Fruit fly (Drosophila melanogaster) whole organism: ENCODE measurements around the gene CG17560.

Source experiments
- CG8478 ChIP-seq: fragments of >200 bp; optimal IDR thresholded peaks from 2 replicates; lab custom pipeline; 2018; ENCODE audit warnings: inconsistent platforms
- Dll ChIP-seq: fragments of >200 bp; optimal IDR thresholded peaks from 2 replicates; lab custom pipeline; 2017
- EcR ChIP-seq, 2 experiments: fragments of >200 bp; optimal IDR thresholded peaks; 2 replicates each; lab custom pipeline; 2017; ENCODE audit warnings: missing biosample characterization in 2 of 2, missing genetic modification characterization in 2 of 2, missing genetic modification reagents in 2 of 2
- pan ChIP-seq: fragments of >200 bp; optimal IDR thresholded peaks from 2 replicates; lab custom pipeline; 2017
- psq ChIP-seq: fragments of >200 bp; optimal IDR thresholded peaks from 2 replicates; lab custom pipeline; 2017
- usp ChIP-seq: fragments of >200 bp; optimal IDR thresholded peaks from 2 replicates; lab custom pipeline; 2017; ENCODE audit warnings: missing biosample characterization, missing genetic modification characterization, mixed read lengths

CG17560 gene

DNA sequence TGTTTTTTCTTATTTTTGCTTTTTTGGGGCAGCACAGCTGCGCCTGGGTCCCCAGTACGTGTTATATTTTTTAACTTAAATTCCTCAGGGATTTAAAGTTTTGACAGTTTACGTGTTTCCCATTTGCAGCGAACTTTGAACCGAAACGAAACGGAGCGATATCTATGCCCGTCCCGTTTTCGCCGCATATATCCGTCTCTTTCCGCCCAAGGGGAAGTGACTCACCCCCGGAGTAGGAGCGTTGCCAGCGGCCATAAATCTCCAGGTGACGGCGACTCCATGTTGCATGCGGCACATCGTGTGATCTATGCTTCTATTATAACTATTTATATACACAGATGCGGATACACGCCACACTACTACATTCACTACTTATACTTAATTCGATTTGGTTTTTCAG is 43.9 kb downstream of the CG17560 start:
- TF ChIP-seq usp (GFP tag; lab: Kevin White, UChicago) (no peak), CG8478 (lab: Kevin White, UChicago) (no peak), psq (no peak), pan (no peak), Dll (lab: Kevin White, UChicago) (no peak), EcR (GFP tag; optimal IDR thresholded peaks at IDR 0.05; lab: Kevin White, UChicago) (no peak)

DNA sequence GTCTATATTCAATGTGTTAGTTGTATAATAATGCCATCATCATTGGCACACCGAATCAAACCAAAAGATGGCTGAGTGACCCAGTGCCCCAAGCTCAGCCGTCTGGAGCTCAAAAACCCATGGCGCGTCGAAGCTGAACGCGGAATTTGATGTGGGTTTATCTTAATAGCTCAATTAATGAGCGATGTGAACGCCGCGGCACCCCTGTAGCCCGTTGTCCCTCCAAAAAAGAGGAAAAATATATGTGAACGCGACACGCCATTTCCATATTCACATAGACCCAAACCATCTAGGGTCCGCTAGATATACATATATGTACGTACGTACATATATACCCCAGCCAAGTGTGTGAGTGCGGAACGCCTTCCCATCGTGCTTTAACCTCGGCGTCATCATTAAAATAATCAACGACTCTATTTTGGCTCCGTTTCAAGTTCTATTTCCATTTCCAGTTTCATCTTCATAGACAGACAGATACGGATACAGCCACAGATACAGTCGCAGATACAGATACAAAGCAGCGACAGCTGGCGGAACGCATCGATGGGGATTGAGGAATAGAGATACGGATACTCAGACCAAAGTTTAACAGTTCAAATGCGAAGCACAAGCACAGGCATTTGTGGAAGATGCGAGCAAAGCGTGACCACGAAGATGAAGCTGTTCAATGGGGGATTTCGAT is 46.5 kb downstream of the CG17560 start:
- TF ChIP-seq pan (no peak), EcR (GFP tag; optimal IDR thresholded peaks at IDR 0.05; lab: Kevin White, UChicago) (no peak), psq (no peak), usp (GFP tag; lab: Kevin White, UChicago) (no peak), CG8478 (lab: Kevin White, UChicago) (no peak), Dll (lab: Kevin White, UChicago) (no peak)
